Worm (Caenorhabditis elegans): Measurements from ENCODE around the gene Y45F10C.2.
A peak's percentile ranks its signal among the peaks of the same experiment; 100 is the strongest.

The Y45F10C.2 gene

ce11 chrIV:13682733-13683132 is 20.3 kb upstream of the Y45F10C.2 start:
- TF ChIP-seq Y75B8A.6 (GFP tag; IDR thresholded peaks at IDR 0.05) = no peak
- no peak for TF ChIP-seq D1046.2 (GFP tag; IDR thresholded peaks at IDR 0.05)
- TF ChIP-seq nhr-10 (tag; optimal IDR thresholded peaks at IDR 0.05) = no peak
- TF ChIP-seq unc-62 (GFP tag; optimal IDR thresholded peaks at IDR 0.05 in 1 of 2) = peak in 1 of 2 experiments; percentile 97
- no peak for TF ChIP-seq unc-62 (tag; optimal IDR thresholded peaks at IDR 0.05)
- no peak for TF ChIP-seq nhr-237 (tag; optimal IDR thresholded peaks at IDR 0.05)
- TF ChIP-seq ceh-82 (tag; optimal IDR thresholded peaks at IDR 0.05) = no peak
- no peak for TF ChIP-seq lsy-2 (tag; optimal IDR thresholded peaks at IDR 0.05)
- TF ChIP-seq hlh-30 (tag; optimal IDR thresholded peaks at IDR 0.05; ENCODE audit: insufficient read depth) = peak; percentile 62
- no peak for TF ChIP-seq zip-2 (tag; optimal IDR thresholded peaks at IDR 0.05)
- peak; percentile 81 for TF ChIP-seq nhr-28 (tag; optimal IDR thresholded peaks at IDR 0.05)
- TF ChIP-seq tra-1 (GFP tag; IDR thresholded peaks at IDR 0.05) = peak; percentile 86; the same call in 1 of the 2 replicates
- TF ChIP-seq daf-8 (GFP tag; IDR thresholded peaks at IDR 0.05) = no peak
- TF ChIP-seq ceh-20 (GFP tag; IDR thresholded peaks at IDR 0.05) = peak; percentile 94
- TF ChIP-seq cey-2 (tag; optimal IDR thresholded peaks at IDR 0.05; ENCODE audit: borderline replicate concordance, insufficient read depth) = peak; percentile 95
- no peak for TF ChIP-seq fos-1 (tag; optimal IDR thresholded peaks at IDR 0.05)
- no peak for TF ChIP-seq Y48G9A.11 (GFP tag; IDR thresholded peaks at IDR 0.05)
- peak in 1 of 2 experiments; percentile 45 for TF ChIP-seq mdl-1 (tag; optimal IDR thresholded peaks at IDR 0.05)
- TF ChIP-seq daf-16 (GFP tag; optimal IDR thresholded peaks at IDR 0.05) = no peak
- TF ChIP-seq daf-16 (tag; optimal IDR thresholded peaks at IDR 0.05) = no peak
- TF ChIP-seq ceh-32 (tag; optimal IDR thresholded peaks at IDR 0.05; ENCODE audit: poor library complexity) = no peak
- no peak for TF ChIP-seq unc-39 (tag; optimal IDR thresholded peaks at IDR 0.05)
- TF ChIP-seq lir-3 (tag; optimal IDR thresholded peaks at IDR 0.05) = no peak

- TF ChIP-seq unc-62 (GFP tag; optimal IDR thresholded peaks at IDR 0.05 in 1 of 2) (no peak), unc-62 (tag; optimal IDR thresholded peaks at IDR 0.05) (no peak), dpl-1 (GFP tag; optimal IDR thresholded peaks at IDR 0.05) (no peak)
These were observed 17.0 kb upstream of the Y45F10C.2 start for ce11 chrIV:13679495-13679894.

ce11 chrIV:13678649-13679048 is 16.2 kb upstream of the Y45F10C.2 start, which contains the start of gene srlf-26:
Gene srlf-26 (plus strand): TSS chrIV:13678949.
- peak in 1 of 2 experiments; percentile 23 for TF ChIP-seq unc-62 (GFP tag; optimal IDR thresholded peaks at IDR 0.05 in 1 of 2)
- no peak for TF ChIP-seq unc-62 (tag; optimal IDR thresholded peaks at IDR 0.05)
- TF ChIP-seq mxl-2 (GFP tag; conservative IDR thresholded peaks at IDR 0.05) = no peak

DNA sequence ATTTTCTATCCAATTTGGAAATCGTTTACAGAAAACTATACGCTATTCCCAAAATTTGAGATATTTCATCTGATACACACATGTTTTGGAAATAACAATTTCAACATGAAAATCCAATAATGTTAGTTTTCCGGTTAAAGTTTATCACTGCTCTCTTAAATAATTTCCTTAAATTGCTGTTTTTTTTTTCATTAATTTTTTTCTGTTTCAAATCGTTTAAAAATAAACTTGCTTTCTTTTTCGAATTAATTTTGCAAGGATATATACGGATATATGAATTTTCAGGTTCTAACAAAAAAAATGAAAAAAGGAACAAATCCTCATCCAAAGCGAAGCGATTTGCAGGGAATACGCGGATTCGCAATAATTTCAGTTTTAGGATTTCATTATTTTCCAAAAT is 11.0 kb upstream of the Y45F10C.2 start, which contains the start of gene oac-48:
Gene oac-48, plus strand, starts transcription at position 301 of the 400 bp plus-strand sequence.
- TF ChIP-seq lin-39 (tag; optimal IDR thresholded peaks at IDR 0.05) (no peak), lin-38 (GFP tag; IDR thresholded peaks at IDR 0.05) (no peak), ceh-20 (GFP tag; IDR thresholded peaks at IDR 0.05) (no peak), unc-62 (GFP tag; optimal IDR thresholded peaks at IDR 0.05 in 1 of 2) (peak in 1 of 2 experiments; percentile 38), unc-62 (tag; optimal IDR thresholded peaks at IDR 0.05) (no peak)

ce11 chrIV:13667975-13668374 is 5.5 kb upstream of the Y45F10C.2 start:
- TF ChIP-seq arid-1 (GFP tag; conservative IDR thresholded peaks at IDR 0.05) (0 out of 2 replicates have a peak, but pooled peaks have one; percentile 45), snpc-1.2 (GFP tag; IDR thresholded peaks at IDR 0.05) (peak; percentile 77)

ce11 chrIV:13666849-13667430 is 4.5 kb upstream of the Y45F10C.2 start, which contains the start of gene fbxa-215:
Gene fbxa-215 (minus strand): TSS chrIV:13666909.
- TF ChIP-seq snpc-1.2 (GFP tag; IDR thresholded peaks at IDR 0.05) = peak; percentile 70; the same call in 1 of the 2 replicates
- no peak for TF ChIP-seq dmd-6 (GFP tag; IDR thresholded peaks at IDR 0.05)
